Fruit fly (Drosophila melanogaster): ENCODE measurements around the gene mtSSB.

mtSSB gene

DNA sequence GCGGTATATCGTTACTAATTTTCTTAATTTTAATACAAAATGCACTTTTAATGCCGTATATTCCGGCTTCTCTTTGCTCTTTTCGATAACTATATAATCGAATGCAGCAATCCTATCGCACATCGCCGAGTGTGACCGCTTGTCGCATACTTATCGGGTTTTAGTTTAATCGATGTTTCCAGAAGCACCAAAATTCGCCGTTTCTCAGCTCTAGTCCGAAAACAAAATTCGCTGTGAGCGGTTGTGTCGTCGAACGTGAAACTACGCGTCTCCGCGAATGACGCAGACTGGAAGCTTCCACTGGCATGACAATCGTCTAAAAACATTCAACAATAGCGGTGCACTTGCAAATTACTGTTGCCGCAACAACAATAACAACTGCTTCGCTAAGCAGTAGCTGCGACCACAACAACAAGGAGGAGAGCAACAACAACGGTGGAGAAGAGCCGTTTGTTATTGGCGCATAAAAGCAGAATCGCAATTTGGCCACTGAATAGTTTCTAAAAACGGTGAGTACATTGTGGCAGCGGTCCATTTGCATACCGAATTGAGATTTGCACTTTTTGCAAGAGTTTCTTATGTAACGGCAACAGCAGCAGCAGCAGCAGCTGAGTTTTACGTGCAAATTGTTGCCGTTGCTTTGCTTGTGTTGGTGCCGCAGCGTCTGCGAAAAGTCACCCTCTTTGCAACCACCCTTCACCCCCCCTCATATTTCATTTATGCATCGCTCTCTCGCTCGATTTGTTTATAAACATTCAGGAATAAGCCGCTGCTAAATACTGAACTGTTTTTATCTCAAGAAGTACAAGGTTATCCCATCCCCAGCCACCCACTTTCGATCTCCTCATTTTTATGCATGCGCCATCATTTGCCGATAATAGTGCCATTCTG lies 18.0 kb downstream of the mtSSB start, which contains the start of gene sra (continued):
- no peak for TF ChIP-seq ind (GFP tag; optimal IDR thresholded peaks at IDR 0.05)
- TF ChIP-seq CG7839 (tag; optimal IDR thresholded peaks at IDR 0.05): peak; percentile 33
- no peak for TF ChIP-seq Nf-YA (GFP tag; IDR thresholded peaks at IDR 0.05)
- peak; percentile 73 for TF ChIP-seq CG7987 (GFP tag; optimal IDR thresholded peaks at IDR 0.05)
- TF ChIP-seq scrt (GFP tag; optimal IDR thresholded peaks at IDR 0.05): peak; percentile 32
- peak; percentile 76 for TF ChIP-seq Ets97D (GFP tag; optimal IDR thresholded peaks at IDR 0.05)
- peak; percentile 59 for TF ChIP-seq Fer1 (GFP tag; optimal IDR thresholded peaks at IDR 0.05)
- TF ChIP-seq NK7.1 (GFP tag; optimal IDR thresholded peaks at IDR 0.05): no peak
- no peak for TF ChIP-seq ro (GFP tag; IDR thresholded peaks at IDR 0.05)
- TF ChIP-seq CG6854 (GFP tag; optimal IDR thresholded peaks at IDR 0.05): peak; percentile 30
- TF ChIP-seq CG7556 (GFP tag; optimal IDR thresholded peaks at IDR 0.05): peak; percentile 10
- TF ChIP-seq cato (GFP tag; optimal IDR thresholded peaks at IDR 0.05; ENCODE audit: borderline replicate concordance): no peak
- TF ChIP-seq hb (GFP tag; IDR thresholded peaks at IDR 0.05; ENCODE audit: partially characterized antibody): peak; percentile 96
- TF ChIP-seq Awh (GFP tag; IDR thresholded peaks at IDR 0.05): no peak
- TF ChIP-seq nerfin-1 (tag; optimal IDR thresholded peaks at IDR 0.05): peak; percentile 10
- peak; percentile 71; the same call in 1 of the 2 replicates for TF ChIP-seq chm (GFP tag; IDR thresholded peaks at IDR 0.05)
- no peak for TF ChIP-seq emc (GFP tag; optimal IDR thresholded peaks at IDR 0.05)
- TF ChIP-seq sima (GFP tag; optimal IDR thresholded peaks at IDR 0.05): no peak
- peak; percentile 65 for TF ChIP-seq hkb (optimal IDR thresholded peaks at IDR 0.05)
- TF ChIP-seq hkb (GFP tag; IDR thresholded peaks at IDR 0.05): peak; percentile 18; the same call in 1 of the 2 replicates
- TF ChIP-seq toy (GFP tag; IDR thresholded peaks at IDR 0.05): no peak
- peak; percentile 74 for TF ChIP-seq gro (GFP tag; optimal IDR thresholded peaks at IDR 0.05)
- no peak for TF ChIP-seq ken (GFP tag; IDR thresholded peaks at IDR 0.05)
- no peak for TF ChIP-seq h (optimal IDR thresholded peaks at IDR 0.05)
- no peak for TF ChIP-seq fru (optimal IDR thresholded peaks at IDR 0.05)
- no peak for TF ChIP-seq CG31388 (GFP tag; optimal IDR thresholded peaks at IDR 0.05)
- no peak for TF ChIP-seq CG12769 (tag; optimal IDR thresholded peaks at IDR 0.05)
- TF ChIP-seq CG6813 (GFP tag; optimal IDR thresholded peaks at IDR 0.05): no peak
- peak; percentile 72 for TF ChIP-seq CG17829 (tag; optimal IDR thresholded peaks at IDR 0.05)
- TF ChIP-seq CG4854 (GFP tag; optimal IDR thresholded peaks at IDR 0.05): peak; percentile 40
- TF ChIP-seq HmgD (GFP tag; optimal IDR thresholded peaks at IDR 0.05): peak; percentile 67
- TF ChIP-seq tna (GFP tag; IDR thresholded peaks at IDR 0.05; ENCODE audit: partially characterized antibody): peak; percentile 95
- TF ChIP-seq repo (GFP tag; optimal IDR thresholded peaks at IDR 0.05): peak; percentile 15
- TF ChIP-seq stc (GFP tag; IDR thresholded peaks at IDR 0.05): peak; percentile 15; the same call in 1 of the 2 replicates
- no peak for TF ChIP-seq grn (GFP tag; optimal IDR thresholded peaks at IDR 0.05)
- peak; percentile 28; the same call in 1 of the 2 replicates for TF ChIP-seq slbo (GFP tag; IDR thresholded peaks at IDR 0.05)
- no peak for TF ChIP-seq TFAM (GFP tag; optimal IDR thresholded peaks at IDR 0.05)
- no peak for TF ChIP-seq dysf (GFP tag; IDR thresholded peaks at IDR 0.05)
- peak; percentile 47 for TF ChIP-seq CG2120 (GFP tag; optimal IDR thresholded peaks at IDR 0.05)
- no peak for TF ChIP-seq CG1832 (GFP tag; optimal IDR thresholded peaks at IDR 0.05)
- no peak for TF ChIP-seq kah (GFP tag; optimal IDR thresholded peaks at IDR 0.05)
- TF ChIP-seq gsb-n (tag; optimal IDR thresholded peaks at IDR 0.05): peak; percentile 20
- TF ChIP-seq pho (GFP tag; optimal IDR thresholded peaks at IDR 0.05): peak; percentile 49
- no peak for TF ChIP-seq gem (tag; optimal IDR thresholded peaks at IDR 0.05)
- peak; percentile 27; the same call in 1 of the 2 replicates for TF ChIP-seq CG11085 (GFP tag; IDR thresholded peaks at IDR 0.05)
- peak; percentile 59; the same call in 2 of the 3 replicates for TF ChIP-seq CG2199 (GFP tag; IDR thresholded peaks at IDR 0.05)
- TF ChIP-seq CkIIα-i1 (GFP tag; IDR thresholded peaks at IDR 0.05): no peak
- peak; percentile 97 for TF ChIP-seq stwl (tag; optimal IDR thresholded peaks at IDR 0.05)
- TF ChIP-seq Dad (GFP tag; optimal IDR thresholded peaks at IDR 0.05): peak; percentile 44
- TF ChIP-seq CG7271 (tag; optimal IDR thresholded peaks at IDR 0.05): peak; percentile 3

Data from whole organism, embryonic.